Worm (Caenorhabditis elegans): ENCODE data around the gene gmps-1.

ce11 chrII:10888979-10889378 is 20.5 kb upstream of the gmps-1 start, which contains the start of gene ptr-8:
- TF ChIP-seq ref-1 (GFP tag; conservative IDR thresholded peaks at IDR 0.05) (no peak), med-1 (GFP tag; optimal IDR thresholded peaks at IDR 0.05; ENCODE audit: insufficient read depth) (no peak), ztf-29 (GFP tag; IDR thresholded peaks at IDR 0.05) (no peak), tab-1 (GFP tag; IDR thresholded peaks at IDR 0.05) (no peak), flt-1 (GFP tag; IDR thresholded peaks at IDR 0.05) (no peak), klf-2 (GFP tag; conservative IDR thresholded peaks at IDR 0.05) (no peak), T22C8.4 (GFP tag; IDR thresholded peaks at IDR 0.05) (no peak), ztf-23 (GFP tag; IDR thresholded peaks at IDR 0.05) (no peak), cog-1 (tag; optimal IDR thresholded peaks at IDR 0.05) (no peak)

All from whole organism, midembryonic.